Fruit fly (Drosophila melanogaster) ovary, adult (tissue): ENCODE results near the gene Hsc70-3.

Experiments
- CG17801 ChIP-seq: fragments of 200-800 bp; optimal IDR thresholded peaks from 2 replicates; lab custom pipeline; 2019; ENCODE audit warnings: missing biosample characterization, mild to moderate bottlenecking, missing genetic modification characterization, moderate library complexity; ENCODE audit not compliant: partially characterized antibody

Hsc70-3 gene

DNA sequence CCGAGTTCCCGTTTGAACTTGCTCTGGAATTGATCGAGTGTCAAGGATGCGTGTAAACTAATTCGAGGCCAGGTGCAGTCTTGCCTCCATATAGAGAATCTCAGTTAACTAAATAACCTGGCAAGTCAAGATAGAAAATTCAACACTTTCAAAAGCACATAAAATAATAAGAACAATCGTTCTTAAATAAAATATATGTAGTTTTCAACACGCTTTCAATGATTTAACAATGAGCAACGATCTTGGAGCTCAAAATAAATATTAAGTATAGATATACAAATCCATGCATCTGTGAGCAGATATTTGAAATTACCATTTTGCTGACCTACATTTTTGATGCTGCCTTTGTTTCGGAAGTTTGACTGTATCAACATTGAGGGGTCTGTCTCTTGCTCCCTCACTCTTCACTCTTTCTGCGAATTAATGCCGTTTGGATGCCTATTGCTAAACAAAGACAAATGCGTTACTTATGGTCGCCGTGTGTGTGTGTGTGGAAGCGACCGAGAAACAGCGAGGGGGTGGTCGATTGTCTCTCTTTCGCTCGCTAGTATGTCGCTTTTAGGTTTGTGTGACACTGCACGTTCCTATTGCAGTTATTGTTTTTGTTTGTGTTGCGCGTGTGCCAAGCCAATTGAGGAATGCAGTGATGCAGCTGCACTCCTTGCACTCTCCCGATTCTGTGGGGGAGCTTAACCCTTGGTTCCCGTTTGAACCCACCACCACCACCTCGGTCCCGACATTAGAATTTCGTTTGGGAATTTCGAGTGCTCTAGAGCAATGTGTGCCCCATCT, 13.6 kb upstream of the Hsc70-3 start:
- TF ChIP-seq CG17801 (GFP tag; lab: Kevin White, UChicago): peak; percentile 83

DNA sequence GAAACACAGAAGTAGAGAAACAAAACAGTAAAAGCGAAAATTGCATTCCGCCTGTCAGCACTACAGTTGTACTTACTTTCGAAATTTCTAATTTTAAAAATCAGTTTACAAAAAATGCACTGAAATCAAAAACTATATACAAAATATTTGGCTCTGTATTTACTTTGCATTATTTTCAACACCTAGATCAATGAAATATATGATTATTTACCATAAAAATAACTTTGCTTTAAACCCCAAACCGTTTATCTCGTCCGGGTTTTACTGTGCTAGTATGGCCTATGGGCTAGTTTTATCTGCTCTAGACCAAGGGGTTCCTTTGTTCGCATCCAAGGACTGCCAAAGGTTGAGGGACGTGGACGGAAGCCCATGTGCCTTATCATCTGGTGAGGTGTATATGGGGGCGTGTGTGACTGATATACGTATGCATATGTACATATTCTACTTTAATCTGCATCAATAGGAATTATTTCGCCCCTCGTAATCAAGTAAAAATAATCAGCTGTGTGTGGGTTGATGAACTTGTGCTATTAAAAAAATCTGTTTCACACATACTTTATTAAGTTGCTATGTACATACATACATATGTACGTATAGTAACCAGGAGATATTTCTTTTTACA, 12.4 kb upstream of the Hsc70-3 start:
- TF ChIP-seq CG17801 (GFP tag; lab: Kevin White, UChicago): no peak

DNA sequence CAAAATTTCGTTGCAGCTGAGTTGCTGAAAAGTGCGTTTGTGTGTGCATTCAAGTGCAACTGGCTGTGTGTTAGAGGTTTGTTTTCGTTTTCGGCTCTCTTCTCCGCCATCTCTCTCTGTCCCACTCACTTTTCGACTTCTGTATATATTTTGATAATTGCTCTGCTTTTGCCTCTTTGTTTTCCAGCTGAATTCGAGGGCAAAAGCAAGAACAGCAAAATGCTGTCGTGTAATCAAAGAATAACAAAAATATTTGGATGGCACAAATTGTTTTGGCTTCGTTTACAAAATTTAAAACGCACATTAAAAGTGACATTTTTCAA, 11.8 kb upstream of the Hsc70-3 start:
- TF ChIP-seq CG17801 (GFP tag; lab: Kevin White, UChicago): no peak

DNA sequence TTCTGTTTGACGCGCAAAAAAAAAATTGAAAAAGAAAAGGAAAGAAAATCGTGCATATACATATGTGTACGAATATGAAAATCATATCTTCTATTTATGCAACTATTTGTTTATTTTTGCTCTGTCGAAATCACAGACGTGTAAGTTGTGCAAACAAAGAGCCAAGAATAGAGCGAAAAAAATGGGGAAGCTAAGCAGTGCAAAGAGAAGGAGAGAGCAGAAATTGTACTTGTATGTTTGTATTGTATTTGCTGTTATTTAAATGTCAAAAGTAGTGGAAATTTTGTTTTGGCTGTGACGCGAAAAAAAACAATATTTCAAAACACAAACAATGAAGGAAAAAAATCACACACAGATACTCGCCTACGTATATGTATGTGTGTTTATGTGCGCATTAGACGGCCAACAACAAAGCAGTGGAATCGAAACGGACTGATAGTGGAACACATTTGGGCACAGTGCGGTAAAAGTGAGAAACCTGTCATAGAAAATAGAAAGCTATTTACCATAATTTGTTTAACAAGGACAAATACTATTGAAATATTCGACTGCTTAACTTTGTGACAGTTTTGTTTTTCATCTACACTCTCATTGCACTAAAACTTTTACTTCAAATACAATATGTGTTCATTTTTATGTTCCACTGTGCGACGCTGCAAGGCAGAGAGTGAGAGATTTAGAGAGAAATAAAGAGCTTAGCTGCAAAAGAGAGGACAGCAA, 11.3 kb upstream of the Hsc70-3 start:
- TF ChIP-seq CG17801 (GFP tag; lab: Kevin White, UChicago): peak; percentile 94

DNA sequence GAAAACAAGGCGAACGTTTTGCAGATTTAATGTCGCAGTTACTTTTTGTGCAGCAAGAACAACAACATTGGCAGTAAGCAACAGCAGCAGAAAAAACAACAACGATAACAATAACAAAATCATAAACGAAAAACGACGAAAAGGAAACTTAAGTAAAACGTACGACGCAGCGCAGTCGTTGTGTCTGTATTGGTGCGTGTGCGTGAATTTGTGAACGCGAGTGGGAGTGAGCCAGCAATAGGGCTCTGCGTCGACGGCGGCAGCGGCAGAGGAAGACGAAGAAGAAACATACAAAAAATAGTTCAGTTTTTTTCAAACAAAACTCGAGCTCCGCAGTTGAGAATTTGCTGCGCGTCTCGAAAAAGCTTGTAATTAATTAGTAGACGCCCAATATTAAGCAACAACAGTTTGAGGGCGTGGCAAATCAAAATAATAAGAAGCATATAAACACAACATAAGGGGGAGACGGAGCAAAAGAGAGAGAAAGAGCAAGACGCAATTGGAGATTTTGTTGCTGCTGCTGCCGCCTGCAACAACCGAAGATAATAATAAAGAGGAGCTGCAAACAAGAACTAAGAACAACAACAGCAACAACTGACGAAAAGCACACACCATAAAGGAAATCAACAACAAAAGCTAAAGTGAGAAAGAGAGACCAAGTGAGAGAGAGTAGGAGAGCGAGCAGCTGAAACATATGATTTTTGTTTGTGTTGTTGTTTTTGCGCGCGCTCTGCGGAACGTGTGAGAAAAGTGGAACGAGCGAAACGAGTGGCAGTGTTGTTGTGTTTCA, 10.5 kb upstream of the Hsc70-3 start:
- TF ChIP-seq CG17801 (GFP tag; lab: Kevin White, UChicago): peak; percentile 85

DNA sequence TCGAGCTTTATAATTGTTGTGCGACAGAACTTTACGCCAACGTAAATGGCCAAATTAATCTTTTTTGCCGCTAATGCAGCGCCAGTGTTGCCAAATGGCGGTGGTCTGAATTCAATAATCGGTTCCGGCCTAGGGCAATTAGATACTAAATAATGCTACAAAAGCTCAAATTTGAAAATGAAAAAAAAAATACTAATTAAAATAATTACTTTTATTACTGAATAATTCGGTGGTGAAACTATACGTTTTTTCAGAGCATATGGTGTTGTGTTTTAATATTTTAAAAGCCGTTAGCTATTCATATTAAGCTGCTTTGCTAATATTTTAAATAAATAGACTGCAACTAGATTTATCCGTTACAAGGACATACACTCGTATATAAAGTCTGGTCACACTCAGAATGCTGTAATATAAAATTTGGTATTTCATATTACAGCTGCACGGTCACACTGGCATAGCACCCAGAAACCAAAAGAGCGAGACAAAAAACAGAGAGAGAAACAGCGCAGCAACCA, 9.6 kb upstream of the Hsc70-3 start, which contains the start of the genes CG1578 and rudhira:
Gene CG1578 (minus strand): TSS at position 118 of the 515 bp plus-strand sequence.
Gene rudhira (plus strand): TSS at position 465 of the 515 bp plus-strand sequence.
- TF ChIP-seq CG17801 (GFP tag; lab: Kevin White, UChicago): no peak

DNA sequence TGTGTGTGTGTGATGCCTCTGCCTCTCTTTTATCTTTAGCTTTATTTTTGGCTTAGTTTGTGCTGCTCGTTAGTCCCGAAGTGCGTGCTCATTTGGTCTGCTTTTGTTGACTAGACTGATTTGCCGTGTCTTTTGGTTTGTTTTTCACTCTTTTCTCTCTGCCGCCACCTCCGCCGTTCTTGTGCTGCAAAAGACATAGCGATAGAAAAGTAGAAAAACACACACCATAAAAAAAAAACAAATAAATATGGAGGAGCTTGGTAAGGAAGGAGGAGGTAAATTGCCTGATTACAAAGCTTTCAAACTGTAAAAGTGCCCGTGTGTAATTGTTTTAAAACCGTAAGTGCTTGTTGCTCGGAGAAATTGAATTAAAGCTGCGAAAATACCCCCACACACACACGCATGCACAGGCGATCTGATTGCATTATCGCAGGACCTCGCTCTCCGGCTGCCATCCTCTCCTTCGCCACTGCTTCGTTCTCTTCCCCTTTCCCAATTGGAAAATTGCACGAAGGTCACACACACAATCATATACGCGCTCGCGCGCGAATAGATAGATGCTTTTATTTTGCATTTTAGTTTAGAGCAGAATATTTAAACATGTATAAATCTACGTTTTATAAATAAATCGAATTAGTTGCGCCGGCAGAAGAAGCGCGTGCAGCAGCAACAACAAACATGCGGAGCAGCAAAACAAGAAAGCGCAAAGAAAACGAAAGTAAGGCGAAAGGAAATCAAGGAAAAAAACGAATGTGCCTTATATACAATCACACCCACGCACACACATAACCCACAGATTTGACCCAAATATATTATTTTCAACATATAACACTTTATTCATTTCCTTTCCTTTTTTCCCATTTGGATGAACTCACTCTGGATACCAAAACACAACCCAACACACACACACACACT, 8.7 kb upstream of the Hsc70-3 start:
- TF ChIP-seq CG17801 (GFP tag; lab: Kevin White, UChicago): no peak

DNA sequence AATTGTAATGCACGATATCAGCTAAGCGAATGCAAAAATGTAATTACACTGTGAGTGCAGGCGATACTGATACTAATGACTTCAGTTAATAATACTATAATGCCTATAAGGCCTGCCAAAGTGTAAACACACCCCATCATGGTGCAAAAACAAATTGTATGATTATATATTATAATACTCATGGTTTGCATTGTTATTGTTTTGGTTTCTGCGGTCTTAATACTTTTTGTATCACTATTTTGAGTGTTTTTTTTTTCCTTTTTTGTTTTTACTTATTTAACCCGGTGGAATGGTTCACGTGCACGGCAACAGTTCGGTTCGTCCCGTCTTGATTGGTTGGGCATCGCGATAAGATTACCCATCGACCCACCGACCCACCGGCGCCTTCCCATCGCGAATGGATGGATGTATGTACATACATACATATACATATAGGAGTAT, 6.8 kb upstream of the Hsc70-3 start:
- TF ChIP-seq CG17801 (GFP tag; lab: Kevin White, UChicago): no peak

DNA sequence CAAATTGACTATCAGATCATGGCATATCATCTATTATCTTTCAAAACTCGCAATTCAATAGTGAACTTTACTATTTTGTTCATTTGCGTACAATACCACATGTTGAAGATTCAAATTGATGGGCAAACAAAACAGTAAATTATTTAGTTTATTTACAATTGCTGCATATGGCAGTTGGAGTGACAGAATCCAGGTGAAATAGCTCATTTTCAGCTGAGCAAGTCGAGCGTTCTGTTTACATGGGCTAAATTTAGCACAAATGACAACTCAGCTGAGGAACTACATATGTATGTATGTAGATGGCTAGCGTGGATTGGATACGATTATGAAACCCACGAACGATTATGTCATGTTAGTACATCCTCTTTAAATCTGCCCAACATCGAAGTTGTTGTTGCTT, 5.9 kb upstream of the Hsc70-3 start:
- no peak for TF ChIP-seq CG17801 (GFP tag; lab: Kevin White, UChicago)

DNA sequence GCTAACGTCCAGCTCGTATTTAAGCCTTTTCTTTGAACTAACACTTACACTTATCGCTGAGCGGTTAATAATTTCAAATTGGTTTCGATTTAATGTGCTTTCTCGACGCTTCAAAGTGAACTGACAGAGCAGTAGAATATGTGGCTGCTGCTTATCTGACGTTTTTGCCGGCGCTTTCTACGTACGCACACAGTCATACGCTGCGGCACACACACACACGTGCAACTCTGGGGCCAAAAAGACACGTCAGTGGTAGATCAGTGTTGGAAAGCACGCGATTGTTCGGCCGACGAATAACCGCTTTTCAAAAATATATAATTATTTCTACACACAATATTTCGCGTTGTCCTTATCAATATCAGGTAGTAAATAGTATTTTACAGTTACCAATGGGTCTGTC, 721 bp downstream of the Hsc70-3 start:
- TF ChIP-seq CG17801 (GFP tag; lab: Kevin White, UChicago): peak; percentile 43

DNA sequence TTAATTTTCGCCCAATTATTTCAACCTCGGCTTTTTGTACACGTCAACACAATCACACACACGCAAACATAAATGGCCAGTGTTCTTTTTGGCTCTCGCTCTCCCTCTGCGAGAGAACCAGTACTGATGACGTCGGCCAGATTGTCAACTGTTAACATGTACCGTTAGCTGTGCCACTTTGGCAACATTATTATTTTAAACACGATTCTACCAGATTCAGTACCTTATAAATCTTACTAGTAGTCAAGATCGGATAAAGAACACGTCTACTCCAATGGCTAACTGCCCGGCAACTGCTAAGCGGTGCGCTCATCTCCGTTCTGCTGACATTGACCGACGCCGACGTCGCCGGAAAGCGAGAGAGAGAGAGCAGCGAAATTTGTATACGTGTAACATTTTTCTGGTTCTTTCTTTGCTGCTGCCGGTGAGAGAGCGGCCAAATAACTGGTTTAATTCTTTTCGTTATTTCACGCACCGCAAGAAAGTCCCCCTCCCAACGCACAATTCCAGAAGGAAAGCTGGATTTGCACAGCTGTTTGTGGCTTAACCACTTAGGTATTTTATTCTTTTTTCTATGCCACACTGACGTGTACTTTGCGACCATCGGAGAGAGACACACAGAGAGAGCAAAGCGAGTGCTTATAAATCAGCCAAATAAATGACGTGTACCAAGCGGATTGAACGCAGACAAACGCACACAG, 1.7 kb downstream of the Hsc70-3 start:
- TF ChIP-seq CG17801 (GFP tag; lab: Kevin White, UChicago): no peak

DNA sequence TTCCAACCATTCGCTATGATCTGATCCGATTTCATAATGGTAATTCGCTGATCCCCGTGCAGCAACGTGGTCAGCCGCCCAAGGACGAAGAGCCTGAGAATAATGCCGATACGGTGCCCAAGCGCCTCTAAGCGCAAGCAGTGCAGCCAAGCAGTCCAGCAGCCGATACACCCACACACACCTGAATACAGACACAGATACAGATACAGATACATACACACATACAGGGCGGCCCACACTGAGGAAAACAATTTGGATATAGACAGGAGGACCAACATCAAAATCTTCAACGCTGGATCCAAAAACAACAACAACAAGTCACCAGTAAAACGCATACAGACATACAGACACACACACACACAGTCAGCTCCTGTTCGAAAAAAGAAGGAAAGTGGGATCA, 7.0 kb downstream of the Hsc70-3 start:
- TF ChIP-seq CG17801 (GFP tag; lab: Kevin White, UChicago): no peak

DNA sequence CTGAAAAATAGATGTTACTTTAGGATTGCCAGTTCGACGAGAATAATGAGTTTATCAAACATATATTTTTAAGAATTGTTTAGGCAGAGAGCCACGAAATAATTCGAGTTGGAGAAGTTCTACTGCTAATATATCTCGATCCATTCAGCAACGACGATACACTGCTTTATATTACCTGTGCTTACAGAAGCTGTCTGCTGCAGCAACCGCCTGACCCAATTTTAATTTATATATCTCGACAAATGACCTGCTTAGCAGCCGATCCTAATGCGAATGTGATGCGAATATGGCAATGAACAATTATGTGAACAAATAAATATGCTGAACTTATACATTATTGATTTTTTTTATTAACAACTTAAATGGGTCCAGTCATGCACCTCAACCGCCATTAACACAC, 8.4 kb downstream of the Hsc70-3 start:
- TF ChIP-seq CG17801 (GFP tag; lab: Kevin White, UChicago): no peak
